Worm (Caenorhabditis elegans): ENCODE results near the gene snf-6.
A peak's percentile ranks its signal among the peaks of the same experiment; 100 is the strongest.

The snf-6 gene

DNA sequence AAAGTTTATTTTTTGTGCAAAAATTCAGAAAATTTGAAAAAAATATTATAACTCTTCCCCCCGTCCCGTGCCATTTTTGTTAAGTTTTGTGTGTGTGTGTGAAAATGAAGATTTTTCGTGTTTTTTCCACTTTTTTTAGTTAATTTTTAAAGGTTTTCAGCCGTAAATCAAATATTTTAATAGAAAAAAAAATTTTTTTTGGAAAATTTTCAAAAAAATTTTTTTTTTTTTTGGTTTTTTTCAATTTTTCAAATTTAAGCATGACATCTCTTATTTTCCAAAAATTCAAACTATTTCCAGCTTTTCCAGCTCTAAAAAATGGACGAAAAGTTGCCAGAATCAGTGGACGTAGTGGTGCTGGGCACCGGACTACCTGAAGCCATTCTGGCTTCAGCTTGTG, 37.4 kb upstream of the snf-6 start, which contains the start of gene rep-1:
rep-1 (plus strand) TSS at position 301 of the 400 bp plus-strand sequence.
- TF ChIP-seq ztf-4 (tag; optimal IDR thresholded peaks at IDR 0.05) (no peak), mdl-1 (tag; optimal IDR thresholded peaks at IDR 0.05) (no peak), dmd-4 (tag; optimal IDR thresholded peaks at IDR 0.05) (no peak), blmp-1 (tag; optimal IDR thresholded peaks at IDR 0.05; ENCODE audit: insufficient read depth) (no peak), lin-11 (tag; optimal IDR thresholded peaks at IDR 0.05) (no peak), gmeb-1 (tag; optimal IDR thresholded peaks at IDR 0.05) (no peak), lsy-2 (tag; optimal IDR thresholded peaks at IDR 0.05) (no peak), mbf-1 (tag; optimal IDR thresholded peaks at IDR 0.05) (no peak), egl-27 (tag; optimal IDR thresholded peaks at IDR 0.05) (no peak), ceh-16 (tag; optimal IDR thresholded peaks at IDR 0.05) (no peak)

DNA sequence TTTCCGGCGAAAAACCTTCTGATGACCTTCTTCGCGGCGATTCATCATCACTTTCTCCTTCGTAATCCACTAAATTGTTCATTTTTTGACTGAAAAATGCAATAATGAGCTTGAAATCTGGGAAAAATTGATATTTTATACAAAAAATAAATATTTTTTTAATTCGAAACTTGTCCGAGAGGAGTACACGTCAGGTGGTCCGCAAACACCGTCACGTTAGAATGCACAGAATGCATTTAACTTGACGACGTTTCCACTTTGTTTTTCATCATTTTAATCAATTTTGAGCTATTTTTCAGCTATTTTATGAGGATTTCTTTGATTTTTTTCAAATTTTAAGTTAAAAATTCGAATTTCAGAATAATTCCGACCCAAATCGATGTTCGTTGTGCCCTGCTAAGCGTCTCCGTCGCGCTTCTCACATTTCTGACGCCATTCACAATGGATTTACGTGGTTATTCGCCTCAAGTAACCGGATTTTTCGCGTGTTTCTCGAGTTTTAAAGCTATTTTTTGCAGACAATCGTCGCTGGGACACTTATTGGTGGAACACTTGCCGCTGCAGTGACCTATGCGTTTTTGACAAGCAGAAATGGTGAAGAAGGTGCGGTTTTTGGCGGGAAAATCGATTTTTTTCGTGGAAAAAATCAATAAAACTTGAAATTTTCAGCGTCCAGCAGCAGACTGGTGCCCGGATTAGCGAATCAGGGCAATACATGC, 26.0 kb upstream of the snf-6 start, which contains the start of the genes eelo-1 and Y67D2.2:
eelo-1 (minus strand) TSS at position 89 of the 719 bp plus-strand sequence.
Y67D2.2 (plus strand) TSS at position 360 of the 719 bp plus-strand sequence.
- TF ChIP-seq nhr-77 (tag; optimal IDR thresholded peaks at IDR 0.05) (no peak), ama-1 (optimal IDR thresholded peaks at IDR 0.05) (no peak), sem-4 (tag; optimal IDR thresholded peaks at IDR 0.05) (no peak), blmp-1 (tag; optimal IDR thresholded peaks at IDR 0.05; ENCODE audit: insufficient read depth) (peak; percentile 20), lin-11 (tag; optimal IDR thresholded peaks at IDR 0.05) (no peak), sma-9 (GFP tag; optimal IDR thresholded peaks at IDR 0.05) (no peak), sma-9 (tag; optimal IDR thresholded peaks at IDR 0.05) (no peak), nhr-12 (tag; optimal IDR thresholded peaks at IDR 0.05) (no peak), aly-2 (tag; optimal IDR thresholded peaks at IDR 0.05) (no peak), ceh-82 (tag; optimal IDR thresholded peaks at IDR 0.05) (no peak), gmeb-1 (tag; optimal IDR thresholded peaks at IDR 0.05) (peak; percentile 79), nhr-11 (tag; optimal IDR thresholded peaks at IDR 0.05) (no peak), ztf-4 (tag; optimal IDR thresholded peaks at IDR 0.05) (no peak), Y55F3AM.14 (GFP tag; optimal IDR thresholded peaks at IDR 0.05) (no peak), skn-1 (tag; optimal IDR thresholded peaks at IDR 0.05) (no peak), peb-1 (tag; optimal IDR thresholded peaks at IDR 0.05) (no peak), mbf-1 (tag; optimal IDR thresholded peaks at IDR 0.05) (no peak), alr-1 (tag; optimal IDR thresholded peaks at IDR 0.05) (no peak), elt-1 (tag; optimal IDR thresholded peaks at IDR 0.05) (no peak), dmd-4 (tag; optimal IDR thresholded peaks at IDR 0.05) (no peak), nhr-129 (tag; optimal IDR thresholded peaks at IDR 0.05) (no peak), lin-13 (GFP tag; optimal IDR thresholded peaks at IDR 0.05) (peak; percentile 86), mdl-1 (tag; optimal IDR thresholded peaks at IDR 0.05) (no peak), nhr-10 (tag; optimal IDR thresholded peaks at IDR 0.05) (no peak), ceh-16 (tag; optimal IDR thresholded peaks at IDR 0.05) (no peak), C34F6.9 (tag; optimal IDR thresholded peaks at IDR 0.05) (peak; percentile 64), lsy-2 (tag; optimal IDR thresholded peaks at IDR 0.05) (peak; percentile 79 to 89), crh-2 (tag; optimal IDR thresholded peaks at IDR 0.05) (peak; percentile 70), unc-62 (GFP tag; optimal IDR thresholded peaks at IDR 0.05) (no peak), nhr-23 (tag; optimal IDR thresholded peaks at IDR 0.05) (no peak), F13H6.1 (tag; optimal IDR thresholded peaks at IDR 0.05) (peak; percentile 53), R02D3.7 (tag; optimal IDR thresholded peaks at IDR 0.05) (no peak), lin-39 (tag; optimal IDR thresholded peaks at IDR 0.05) (no peak), nhr-25 (tag; optimal IDR thresholded peaks at IDR 0.05) (peak; percentile 55), mab-5 (tag; optimal IDR thresholded peaks at IDR 0.05) (peak; percentile 2), fos-1 (tag; optimal IDR thresholded peaks at IDR 0.05) (no peak), nhr-6 (tag; optimal IDR thresholded peaks at IDR 0.05) (peak; percentile 46), zag-1 (tag; optimal IDR thresholded peaks at IDR 0.05) (no peak), ztf-1 (GFP tag; conservative IDR thresholded peaks at IDR 0.05) (no peak), ztf-11 (tag; optimal IDR thresholded peaks at IDR 0.05) (no peak), unc-55 (GFP tag; optimal IDR thresholded peaks at IDR 0.05) (peak; percentile 75), ZK546.5 (tag; optimal IDR thresholded peaks at IDR 0.05) (no peak), unc-39 (tag; optimal IDR thresholded peaks at IDR 0.05) (no peak), snpc-4 (tag; optimal IDR thresholded peaks at IDR 0.05) (peak; percentile 6), sma-3 (GFP tag; optimal IDR thresholded peaks at IDR 0.05) (peak; percentile 36), egl-27 (tag; optimal IDR thresholded peaks at IDR 0.05) (no peak), nhr-237 (tag; optimal IDR thresholded peaks at IDR 0.05) (no peak), nhr-21 (tag; optimal IDR thresholded peaks at IDR 0.05) (peak; percentile 49), elt-3 (tag; optimal IDR thresholded peaks at IDR 0.05) (no peak)
